Worm (Caenorhabditis elegans): ENCODE data around the gene F45D3.3.

F45D3.3 gene

DNA sequence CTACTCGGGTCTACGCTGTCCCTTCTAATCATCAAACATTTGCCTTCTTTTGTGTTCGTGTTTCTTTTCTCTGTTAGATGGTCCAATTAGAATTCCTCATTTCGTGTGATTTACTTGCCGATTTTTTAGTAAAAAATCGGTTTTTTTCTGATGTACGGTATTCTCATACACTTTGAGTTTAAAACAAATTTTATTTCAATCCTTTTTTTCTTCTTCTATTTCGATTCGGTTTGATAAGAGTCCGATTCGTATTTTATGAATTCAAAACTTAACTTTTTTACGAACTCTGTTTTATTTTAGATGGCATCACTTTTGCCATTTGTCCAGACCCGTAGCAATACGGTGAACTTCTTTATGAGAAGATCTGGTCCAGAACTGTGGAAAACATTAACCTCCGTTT lies 13.0 kb upstream of the F45D3.3 start, which contains the start of gene mrps-5:
mrps-5 (plus strand) TSS at position 301 of the 400 bp plus-strand sequence.
- TF ChIP-seq Y105C5A.15 (GFP tag; IDR thresholded peaks at IDR 0.05) (0 out of 2 replicates have a peak, but pooled peaks have one; percentile 8), spr-3 (GFP tag; optimal IDR thresholded peaks at IDR 0.05) (no peak), T20F7.1 (GFP tag; optimal IDR thresholded peaks at IDR 0.05) (peak; percentile 19)

DNA sequence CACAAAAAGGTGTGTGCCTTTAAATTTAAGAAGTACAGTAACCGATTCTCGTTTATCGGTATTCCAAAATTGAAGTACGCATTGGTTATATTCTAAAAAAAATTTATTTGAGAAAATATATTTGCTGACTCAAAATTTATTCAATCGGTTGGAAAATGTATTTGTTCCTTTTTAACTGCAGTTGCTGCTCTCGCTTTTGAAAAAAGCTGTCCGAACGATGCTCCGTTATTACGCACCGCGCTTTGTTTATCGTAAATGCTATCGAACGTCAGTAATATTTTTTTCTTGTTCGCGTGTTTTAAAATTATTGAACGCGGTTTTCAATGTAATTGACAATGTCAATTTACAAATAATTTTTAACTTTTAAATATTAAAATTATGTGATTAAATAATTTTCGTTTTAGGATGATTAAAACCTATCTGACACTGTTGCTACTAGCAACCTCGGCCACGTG lies 10.2 kb upstream of the F45D3.3 start, which contains the start of gene sel-1:
sel-1 (plus strand) TSS at position 405 of the 455 bp plus-strand sequence.
- TF ChIP-seq dpl-1 (GFP tag; optimal IDR thresholded peaks at IDR 0.05) (peak; percentile 8), R02D3.7 (tag; optimal IDR thresholded peaks at IDR 0.05) (peak; percentile 26), aha-1 (tag) (peak; percentile 15), unc-130 (GFP tag; optimal IDR thresholded peaks at IDR 0.05) (no peak), nhr-102 (tag; optimal IDR thresholded peaks at IDR 0.05) (no peak), dve-1 (tag; optimal IDR thresholded peaks at IDR 0.05; ENCODE audit: insufficient read depth) (no peak), zfp-3 (GFP tag; conservative IDR thresholded peaks at IDR 0.05) (no peak), lsy-2 (tag; optimal IDR thresholded peaks at IDR 0.05) (peak in 1 of 2 experiments; percentile 21), Y48G9A.11 (GFP tag; IDR thresholded peaks at IDR 0.05) (peak; percentile 94), T20F7.1 (GFP tag; optimal IDR thresholded peaks at IDR 0.05) (peak; percentile 95), nhr-6 (tag; optimal IDR thresholded peaks at IDR 0.05) (peak; percentile 30), mes-2 (tag; optimal IDR thresholded peaks at IDR 0.05; ENCODE audit: poor library complexity, severe bottlenecking) (peak; percentile 48)

ce11 chrV:12556904-12557303 lies 6.7 kb upstream of the F45D3.3 start:
- TF ChIP-seq zip-2 (tag; optimal IDR thresholded peaks at IDR 0.05) (no peak), fkh-10 (GFP tag; optimal IDR thresholded peaks at IDR 0.05) (no peak), aha-1 (tag) (peak; percentile 66), mdl-1 (tag; optimal IDR thresholded peaks at IDR 0.05) (peak in 1 of 2 experiments; percentile 52), pqm-1 (tag; optimal IDR thresholded peaks at IDR 0.05) (no peak), hlh-11 (tag; optimal IDR thresholded peaks at IDR 0.05) (peak; percentile 49), mxl-3 (GFP tag; optimal IDR thresholded peaks at IDR 0.05) (peak; percentile 56), nhr-28 (tag; optimal IDR thresholded peaks at IDR 0.05) (peak; percentile 30), Y75B8A.6 (GFP tag; IDR thresholded peaks at IDR 0.05) (no peak), hlh-30 (tag; optimal IDR thresholded peaks at IDR 0.05; ENCODE audit: insufficient read depth) (peak; percentile 27), zip-11 (GFP tag; IDR thresholded peaks at IDR 0.05) (0 out of 2 replicates have a peak, but pooled peaks have one; percentile 32)

DNA sequence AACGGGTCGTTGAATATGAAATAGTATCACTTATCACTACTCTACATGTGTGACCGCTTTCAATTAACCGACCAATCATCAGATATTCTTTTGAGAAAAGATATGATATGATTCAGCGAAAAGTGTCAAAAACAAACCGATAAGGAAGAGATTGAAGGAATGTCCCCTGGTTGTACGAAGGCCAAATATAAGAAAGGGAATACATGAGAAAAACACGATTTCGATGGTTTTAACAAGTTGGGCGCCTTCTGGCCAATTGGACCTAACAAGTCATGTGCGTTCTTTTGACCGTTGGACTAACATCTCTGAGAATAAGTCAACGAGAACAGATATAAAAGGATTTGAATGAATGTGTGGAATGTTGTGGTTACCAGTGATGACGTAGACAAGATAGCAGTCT lies 5.7 kb upstream of the F45D3.3 start:
- TF ChIP-seq ama-1 (optimal IDR thresholded peaks at IDR 0.05): peak; percentile 50
- peak; percentile 42 for TF ChIP-seq hlh-30 (tag; optimal IDR thresholded peaks at IDR 0.05; ENCODE audit: insufficient read depth)
- TF ChIP-seq nhr-28 (tag; optimal IDR thresholded peaks at IDR 0.05): peak; percentile 10
- no peak for TF ChIP-seq php-3 (GFP tag; IDR thresholded peaks at IDR 0.05)
- TF ChIP-seq tag-97 (GFP tag; IDR thresholded peaks at IDR 0.05): no peak
- TF ChIP-seq ces-1 (GFP tag; optimal IDR thresholded peaks at IDR 0.05): no peak
- TF ChIP-seq nhr-25 (tag; optimal IDR thresholded peaks at IDR 0.05; ENCODE audit: borderline replicate concordance, insufficient read depth): peak; percentile 26

DNA sequence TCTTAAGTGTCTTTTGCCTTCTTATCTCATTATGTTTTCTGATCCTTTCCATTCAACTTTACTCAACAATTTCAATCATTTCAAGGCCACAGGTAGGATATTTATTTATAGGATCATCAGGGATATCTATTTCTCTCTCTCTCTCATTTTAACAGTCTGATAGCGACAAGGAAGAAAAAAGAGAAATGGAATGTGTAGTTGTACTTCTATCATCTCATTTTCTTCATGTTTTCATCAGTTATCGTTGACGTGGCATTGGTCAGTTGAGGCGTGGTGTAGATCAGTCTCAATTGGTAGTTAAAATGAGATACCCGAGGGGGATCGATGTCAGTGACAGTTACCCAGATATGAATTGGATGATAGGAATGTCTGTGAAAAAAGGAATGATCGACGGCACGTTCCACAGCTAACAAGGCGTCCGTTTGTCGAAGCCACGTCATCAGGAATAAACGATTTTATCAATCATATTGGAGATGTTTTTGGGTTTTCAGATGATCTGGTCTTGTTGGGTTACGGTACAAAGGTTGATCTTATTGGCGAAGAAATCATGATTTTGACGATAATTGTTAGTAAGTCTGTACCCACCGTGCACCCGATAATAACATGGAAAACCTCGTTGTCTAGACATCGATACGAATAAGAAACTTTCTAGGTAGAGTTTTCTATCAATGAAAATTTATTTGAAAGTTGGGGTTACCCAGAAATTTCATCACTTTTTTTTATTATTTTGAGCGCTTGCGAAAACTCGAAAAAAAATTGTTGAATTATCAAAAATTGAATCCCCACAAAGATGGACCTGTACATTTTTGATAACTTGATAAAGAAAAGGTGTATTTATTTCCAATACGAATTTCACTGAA lies 4.2 kb upstream of the F45D3.3 start:
- TF ChIP-seq ceh-28 (tag; optimal IDR thresholded peaks at IDR 0.05) (no peak), attf-4 (tag; optimal IDR thresholded peaks at IDR 0.05) (no peak), mes-2 (tag; optimal IDR thresholded peaks at IDR 0.05; ENCODE audit: poor library complexity, severe bottlenecking) (no peak), hlh-11 (tag; optimal IDR thresholded peaks at IDR 0.05) (peak; percentile 41), spr-1 (tag; optimal IDR thresholded peaks at IDR 0.05) (no peak), pha-4 (GFP tag; IDR thresholded peaks at IDR 0.05) (no peak), pha-4 (tag; optimal IDR thresholded peaks at IDR 0.05) (no peak), zfp-2 (tag; optimal IDR thresholded peaks at IDR 0.05) (no peak), lin-29 (GFP tag; IDR thresholded peaks at IDR 0.05) (no peak), ceh-62 (tag; optimal IDR thresholded peaks at IDR 0.05) (no peak), tag-97 (GFP tag; IDR thresholded peaks at IDR 0.05) (no peak), mdl-1 (tag; optimal IDR thresholded peaks at IDR 0.05) (peak in 1 of 2 experiments; percentile 70), nhr-237 (tag; optimal IDR thresholded peaks at IDR 0.05) (no peak), R02D3.7 (tag; optimal IDR thresholded peaks at IDR 0.05) (no peak), vab-7 (GFP tag; IDR thresholded peaks at IDR 0.05) (no peak), nhr-111 (GFP tag; optimal IDR thresholded peaks at IDR 0.05) (no peak), aha-1 (tag) (peak; percentile 45), dmd-6 (GFP tag; IDR thresholded peaks at IDR 0.05) (no peak)

Measured in whole organism, L4 larva.